Worm (Caenorhabditis elegans): ENCODE measurements around the gene srbc-45.

Gene srbc-45

DNA sequence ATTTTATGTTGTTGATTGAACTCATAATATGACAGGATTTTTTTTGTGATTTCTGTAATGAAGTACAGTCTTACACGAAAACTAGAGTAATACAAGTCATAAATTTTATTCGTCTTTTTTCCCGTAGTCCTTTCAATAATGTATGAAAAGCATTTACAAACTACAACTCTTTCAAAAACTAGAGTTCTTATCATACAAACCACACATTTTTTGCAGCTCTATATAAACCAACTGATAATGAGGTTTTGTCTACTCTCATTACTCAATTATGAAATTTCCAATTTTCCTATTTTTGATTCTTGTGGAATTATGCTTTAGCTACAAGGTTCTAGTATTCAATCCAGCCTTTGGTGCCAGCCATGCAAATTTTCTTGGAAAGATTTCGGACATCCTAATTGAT lies 21.4 kb downstream of the srbc-45 start, which contains the start of gene ugt-16 (continued):
- TF ChIP-seq daf-16 (GFP tag; optimal IDR thresholded peaks at IDR 0.05), result no peak
- peak; percentile 2 for TF ChIP-seq daf-16 (tag; optimal IDR thresholded peaks at IDR 0.05)
- TF ChIP-seq T26A8.4 (GFP tag; IDR thresholded peaks at IDR 0.05), result no peak
- no peak for TF ChIP-seq nhr-11 (tag; optimal IDR thresholded peaks at IDR 0.05)
- no peak for TF ChIP-seq unc-130 (GFP tag; optimal IDR thresholded peaks at IDR 0.05)
- no peak for TF ChIP-seq F10B5.3 (tag; optimal IDR thresholded peaks at IDR 0.05)
- no peak for TF ChIP-seq lir-3 (tag; optimal IDR thresholded peaks at IDR 0.05)
- TF ChIP-seq lin-39 (tag; optimal IDR thresholded peaks at IDR 0.05), result no peak

DNA sequence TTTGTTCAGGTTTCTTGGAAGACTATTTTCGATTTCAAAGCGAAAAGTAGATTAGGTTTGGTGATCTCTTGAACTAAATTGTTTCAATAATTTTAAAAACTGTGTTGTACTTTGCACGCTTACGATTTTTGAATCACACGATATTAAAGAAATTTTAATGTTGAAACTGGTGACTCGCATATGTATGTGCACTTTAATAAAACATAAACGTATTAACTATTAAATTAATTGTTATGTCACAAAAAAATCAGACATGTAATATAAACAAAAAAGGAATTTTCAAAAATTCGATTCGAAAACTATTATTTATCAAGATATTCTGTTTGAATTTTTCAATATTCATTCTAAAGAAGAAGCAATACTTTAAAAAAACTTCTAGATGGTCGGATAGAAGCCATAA lies 23.8 kb downstream of the srbc-45 start, which contains the start of gene ugt-15:
ugt-15 (plus strand) TSS at position 301 of the 400 bp plus-strand sequence.
- no peak for TF ChIP-seq cey-2 (tag; optimal IDR thresholded peaks at IDR 0.05; ENCODE audit: borderline replicate concordance, insufficient read depth)
- no peak for TF ChIP-seq saeg-2 (GFP tag; IDR thresholded peaks at IDR 0.05)
- no peak for TF ChIP-seq Y48G9A.11 (GFP tag; IDR thresholded peaks at IDR 0.05)
- no peak for TF ChIP-seq unc-130 (GFP tag; optimal IDR thresholded peaks at IDR 0.05)
- no peak for TF ChIP-seq ctbp-1 (GFP tag; IDR thresholded peaks at IDR 0.05)
- TF ChIP-seq ceh-28 (tag; optimal IDR thresholded peaks at IDR 0.05), result no peak
- no peak for TF ChIP-seq daf-8 (GFP tag; IDR thresholded peaks at IDR 0.05)
- TF ChIP-seq ztf-7 (tag; optimal IDR thresholded peaks at IDR 0.05), result no peak
- no peak for TF ChIP-seq gei-8 (GFP tag; optimal IDR thresholded peaks at IDR 0.05)
- no peak for TF ChIP-seq hlh-30 (tag; optimal IDR thresholded peaks at IDR 0.05; ENCODE audit: insufficient read depth)
- TF ChIP-seq lir-3 (tag; optimal IDR thresholded peaks at IDR 0.05), result no peak
- TF ChIP-seq daf-19 (GFP tag; conservative IDR thresholded peaks at IDR 0.05), result no peak

DNA sequence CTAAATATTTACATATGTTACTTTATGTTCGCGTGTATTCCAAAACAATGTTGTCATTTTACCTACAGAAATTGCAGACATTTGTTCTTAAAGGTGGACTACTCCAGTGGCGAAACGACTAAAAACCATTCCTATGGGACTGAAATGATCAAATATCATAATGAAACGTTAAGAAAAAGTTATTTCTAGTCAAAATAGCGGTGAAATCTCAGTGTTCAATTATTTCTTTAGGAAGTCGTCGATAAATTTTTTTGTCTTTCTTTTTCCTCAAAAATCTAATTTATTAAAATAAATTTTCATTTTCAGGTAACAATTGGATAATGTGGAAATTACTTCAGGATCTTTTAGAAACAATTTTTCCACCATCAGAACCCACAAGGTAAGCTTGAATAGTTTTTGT lies 32.0 kb downstream of the srbc-45 start, which contains the start of gene C44H9.4:
C44H9.4 (plus strand) TSS at position 301 of the 400 bp plus-strand sequence.
- TF ChIP-seq daf-19 (GFP tag; conservative IDR thresholded peaks at IDR 0.05) (no peak), dpl-1 (GFP tag; optimal IDR thresholded peaks at IDR 0.05) (no peak), spr-3 (GFP tag; optimal IDR thresholded peaks at IDR 0.05) (no peak), cey-2 (tag; optimal IDR thresholded peaks at IDR 0.05; ENCODE audit: borderline replicate concordance, insufficient read depth) (no peak), unc-62 (GFP tag; optimal IDR thresholded peaks at IDR 0.05 in 1 of 2) (no peak), unc-62 (tag; optimal IDR thresholded peaks at IDR 0.05) (no peak), D1046.2 (GFP tag; IDR thresholded peaks at IDR 0.05) (no peak)

DNA sequence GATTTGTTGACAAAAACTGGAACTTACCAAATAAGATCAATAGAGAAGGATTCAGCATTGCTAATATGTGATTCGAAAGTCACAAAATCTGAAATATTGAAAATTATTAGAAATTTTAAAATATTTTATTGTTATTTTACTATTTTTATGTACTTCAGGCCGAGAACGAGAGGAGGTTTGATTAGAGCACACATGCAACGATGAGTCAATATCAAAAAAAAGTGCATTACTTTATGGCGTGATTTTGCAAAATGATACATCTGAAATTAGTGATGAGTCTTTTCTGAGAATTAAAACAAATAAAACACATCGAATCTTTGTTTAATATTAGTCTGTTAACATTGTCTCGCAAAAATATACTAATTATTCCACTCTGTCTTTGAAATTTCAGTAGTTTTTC lies 41.4 kb downstream of the srbc-45 start:
- no peak for TF ChIP-seq daf-16 (GFP tag; optimal IDR thresholded peaks at IDR 0.05)
- peak; percentile 6 for TF ChIP-seq daf-16 (tag; optimal IDR thresholded peaks at IDR 0.05)
- TF ChIP-seq F10B5.3 (tag; optimal IDR thresholded peaks at IDR 0.05), result no peak

DNA sequence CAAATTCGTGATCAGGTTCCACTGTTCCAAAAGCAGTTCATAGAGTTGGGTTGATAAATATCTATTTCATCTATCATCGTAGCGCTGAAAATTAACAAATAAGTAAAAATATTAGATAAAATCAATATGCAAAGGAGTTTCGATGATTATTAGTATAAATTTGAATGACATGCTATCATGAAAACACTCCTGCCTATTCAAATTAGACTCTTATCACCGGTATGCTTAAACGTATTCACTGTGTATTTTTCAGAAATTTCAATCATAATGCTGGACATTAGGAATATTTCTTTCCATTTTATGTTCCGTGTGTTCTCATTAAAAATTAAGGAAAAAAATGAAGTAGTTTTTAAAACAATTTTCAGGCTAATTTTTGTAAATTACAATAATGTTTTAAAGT lies 41.9 kb downstream of the srbc-45 start, which contains the start of gene C44H9.6:
C44H9.6 (minus strand) TSS at position 101 of the 400 bp plus-strand sequence.
- TF ChIP-seq nhr-237 (tag; optimal IDR thresholded peaks at IDR 0.05) (no peak), daf-16 (GFP tag; optimal IDR thresholded peaks at IDR 0.05) (no peak), daf-16 (tag; optimal IDR thresholded peaks at IDR 0.05) (peak; percentile 47), zfp-2 (tag; optimal IDR thresholded peaks at IDR 0.05) (no peak), dve-1 (tag; optimal IDR thresholded peaks at IDR 0.05; ENCODE audit: insufficient read depth) (peak; percentile 14), ama-1 (optimal IDR thresholded peaks at IDR 0.05) (no peak)

DNA sequence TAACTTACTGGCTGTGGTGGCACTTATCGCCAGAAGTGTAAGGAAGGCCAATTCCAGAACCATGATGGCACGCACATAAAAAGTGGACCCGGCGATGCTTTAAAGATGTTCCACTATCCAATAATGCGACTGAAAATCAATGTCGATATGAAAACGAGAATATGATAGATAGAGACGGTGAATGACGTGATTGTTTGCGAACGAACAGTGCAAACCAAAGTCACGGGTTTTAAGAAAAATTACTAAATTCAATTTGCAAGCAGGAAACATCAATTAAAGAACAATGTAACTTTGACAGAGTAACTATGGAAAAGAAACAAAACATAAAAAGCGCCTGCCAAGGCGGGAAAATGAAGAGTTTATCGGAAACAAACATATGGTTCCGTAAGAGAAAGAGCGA lies 46.4 kb downstream of the srbc-45 start, which contains the start of gene C44H9.5:
C44H9.5 (minus strand) TSS at position 129 of the 400 bp plus-strand sequence.
- no peak for TF ChIP-seq nhr-111 (GFP tag; optimal IDR thresholded peaks at IDR 0.05)
- TF ChIP-seq daf-16 (GFP tag; optimal IDR thresholded peaks at IDR 0.05), result no peak
- peak; percentile 29 for TF ChIP-seq daf-16 (tag; optimal IDR thresholded peaks at IDR 0.05)
- no peak for TF ChIP-seq F49E8.2 (tag; optimal IDR thresholded peaks at IDR 0.05; ENCODE audit: borderline replicate concordance)
- TF ChIP-seq aha-1 (tag), result peak; percentile 9
- TF ChIP-seq nhr-28 (tag; optimal IDR thresholded peaks at IDR 0.05), result peak; percentile 4
- TF ChIP-seq fkh-10 (GFP tag; optimal IDR thresholded peaks at IDR 0.05), result no peak
- no peak for TF ChIP-seq F37D6.2 (tag; optimal IDR thresholded peaks at IDR 0.05)
- TF ChIP-seq nhr-6 (tag; optimal IDR thresholded peaks at IDR 0.05), result peak; percentile 8
- TF ChIP-seq hlh-11 (tag; optimal IDR thresholded peaks at IDR 0.05), result peak; percentile 3
- no peak for TF ChIP-seq ceh-82 (tag; optimal IDR thresholded peaks at IDR 0.05)
- no peak for TF ChIP-seq cey-2 (tag; optimal IDR thresholded peaks at IDR 0.05; ENCODE audit: borderline replicate concordance, insufficient read depth)
- peak in 1 of 2 experiments; percentile 19 for TF ChIP-seq unc-62 (GFP tag; optimal IDR thresholded peaks at IDR 0.05 in 1 of 2)
- TF ChIP-seq unc-62 (tag; optimal IDR thresholded peaks at IDR 0.05), result no peak
- no peak for TF ChIP-seq arid-1 (GFP tag; conservative IDR thresholded peaks at IDR 0.05)
- TF ChIP-seq madf-9 (GFP tag; conservative IDR thresholded peaks at IDR 0.05), result no peak
- TF ChIP-seq dmd-6 (GFP tag; IDR thresholded peaks at IDR 0.05), result peak; percentile 55; the same call in 1 of the 2 replicates
- no peak for TF ChIP-seq unc-39 (tag; optimal IDR thresholded peaks at IDR 0.05)
- TF ChIP-seq dve-1 (tag; optimal IDR thresholded peaks at IDR 0.05; ENCODE audit: insufficient read depth), result peak; percentile 14
- no peak for TF ChIP-seq nhr-42 (GFP tag; IDR thresholded peaks at IDR 0.05)
- peak; percentile 13 for TF ChIP-seq pqm-1 (tag; optimal IDR thresholded peaks at IDR 0.05)
